Worm (Caenorhabditis elegans) whole organism, L3 larva: ENCODE results near the gene B0416.10.

Source experiments
- lin-39 ChIP-seq: fragments of 150-350 bp; optimal IDR thresholded peaks from 2 replicates; lab custom pipeline; 2018; ENCODE audit warnings: missing biosample characterization, missing genetic modification reagents, missing genetic modification characterization
- mdl-1 ChIP-seq: fragments of 150-350 bp; optimal IDR thresholded peaks from 2 replicates; lab custom pipeline; 2014; ENCODE audit warnings: missing biosample characterization, missing genetic modification characterization

DNA sequence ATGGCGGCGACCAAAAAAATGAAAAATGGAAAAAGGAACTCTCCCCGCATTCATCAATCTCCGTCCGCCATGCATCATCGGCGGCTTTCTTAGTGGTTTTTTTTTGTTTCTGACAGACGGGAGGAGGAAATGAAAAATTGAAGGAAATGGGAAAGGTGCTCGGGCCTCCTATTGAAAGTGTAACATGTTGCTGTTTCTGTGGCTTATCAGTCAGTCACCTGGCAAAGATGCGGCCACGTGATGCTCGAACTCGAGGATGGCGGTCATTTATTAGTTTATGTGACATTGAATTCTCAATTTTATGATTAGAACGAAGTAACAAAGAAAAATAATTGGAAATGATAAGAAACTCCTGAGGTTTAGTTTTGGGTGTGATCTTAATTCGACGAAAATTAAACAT is 9.8 kb downstream of the B0416.10 start:
- TF ChIP-seq mdl-1 (tag; lab: Kevin White, UChicago) = peak; percentile 42
- TF ChIP-seq lin-39 (tag; lab: Kevin White, UChicago) = peak; percentile 76
